Worm (Caenorhabditis elegans) whole organism, L4/young adult: ENCODE results near the gene R160.5.
"Not testable (repeated sequence)": the region's sequence is repeated elsewhere in the genome, so short reads cannot be mapped to it uniquely, and the experiment has no call there.

Experiments used
- dao-5 ChIP-seq: sonication (generic microtip); optimal IDR thresholded peaks from 2 replicates; lab custom pipeline; 2016; ENCODE audit warnings: missing genotype, missing genetic modification characterization, moderate library complexity, missing compliant biosample characterization
- him-1 ChIP-seq: sonication (generic microtip); optimal IDR thresholded peaks from 2 replicates; lab custom pipeline; 2016; ENCODE audit warnings: missing genotype, missing genetic modification reagents, missing genetic modification characterization, missing compliant biosample characterization

- not testable (repeated sequence) for TF ChIP-seq him-1, dao-5 (tag; lab: Kevin White, UChicago)
Measured at ce11 chrX:4332305-4332704, 38.4 kb downstream of the R160.5 start, which contains the start of gene C24A8.6.
